Worm (Caenorhabditis elegans): ENCODE measurements around the gene sup-26.

- TF ChIP-seq klf-2 (GFP tag; conservative IDR thresholded peaks at IDR 0.05) (no peak), med-1 (GFP tag; optimal IDR thresholded peaks at IDR 0.05; ENCODE audit: insufficient read depth) (no peak)
Measured at ce11 chrIII:4317065-4317752, 37.2 kb upstream of the sup-26 start, which contains the start of gene tag-131.

Data from whole organism, midembryonic.